Worm (Caenorhabditis elegans) whole organism, L4 larva: ENCODE results near the gene T05A12.3.

Experiments
- F10B5.3 ChIP-seq: sonication (generic microtip); optimal IDR thresholded peaks from 2 replicates; lab custom pipeline; 2016; ENCODE audit warnings: mild to moderate bottlenecking, missing genetic modification characterization, missing compliant biosample characterization
- F26F4.8 ChIP-seq: fragments of 200-800 bp; sonication (Bioruptor generic); conservative IDR thresholded peaks from 2 replicates; pipeline ENCODE4 v1.3.6; 2022; ENCODE audit warnings: missing genetic modification characterization, missing compliant biosample characterization
- F37D6.2 ChIP-seq: sonication (generic microtip); optimal IDR thresholded peaks from 2 replicates; lab custom pipeline; 2016; ENCODE audit warnings: mild to moderate bottlenecking, missing genetic modification characterization, missing compliant biosample characterization
- F44E2.7 ChIP-seq: fragments of 200-800 bp; sonication (Bioruptor generic); IDR thresholded peaks from 2 replicates; pipeline ENCODE4 v2.1.2; 2022; ENCODE audit warnings: missing genetic modification characterization, missing compliant biosample characterization
- Y5F2A.4 ChIP-seq: fragments of 200-800 bp; sonication (Bioruptor generic); optimal IDR thresholded peaks from 2 replicates; lab custom pipeline; 2018; ENCODE audit warnings: mild to moderate bottlenecking, missing genetic modification characterization, missing compliant biosample characterization
- Y75B8A.6 ChIP-seq: fragments of 200-800 bp; sonication (Bioruptor generic); IDR thresholded peaks from 2 replicates; pipeline ENCODE4 v1.3.6; 2022; ENCODE audit warnings: missing genetic modification reagents, missing genetic modification characterization, missing compliant biosample characterization
- ZK546.5 ChIP-seq, 2 experiments: sonication (generic microtip); optimal IDR thresholded peaks; 2 replicates each; lab custom pipeline; 2017; ENCODE audit warnings: missing biosample characterization in 2 of 2, missing genetic modification characterization in 2 of 2
- attf-4 ChIP-seq: sonication (generic microtip); optimal IDR thresholded peaks from 3 replicates; lab custom pipeline; 2017; ENCODE audit warnings: missing biosample characterization, missing genetic modification characterization
- ceh-20 ChIP-seq: fragments of 200-800 bp; sonication (Bioruptor generic); IDR thresholded peaks from 2 replicates; pipeline ENCODE4 v1.3.6; 2022; ENCODE audit warnings: missing genetic modification reagents, missing genetic modification characterization, missing compliant biosample characterization
- ceh-82 ChIP-seq: sonication (generic microtip); optimal IDR thresholded peaks from 2 replicates; lab custom pipeline; 2017; ENCODE audit warnings: missing biosample characterization, missing genetic modification characterization
- ces-1 ChIP-seq: fragments of 150-350 bp; sonication (generic microtip); optimal IDR thresholded peaks from 4 replicates; lab custom pipeline; 2014; ENCODE audit warnings: missing biosample characterization, missing genetic modification reagents, missing genetic modification characterization
- cey-2 ChIP-seq: sonication (generic microtip); optimal IDR thresholded peaks from 3 replicates; lab custom pipeline; 2017; ENCODE audit warnings: missing genetic modification characterization, mild to moderate bottlenecking, missing compliant biosample characterization, antibody characterized with exemption, borderline replicate concordance; ENCODE audit not compliant: insufficient read depth
- ctbp-1 ChIP-seq: fragments of 200-800 bp; sonication (Bioruptor generic); IDR thresholded peaks from 2 replicates; pipeline ENCODE4 v1.3.6; 2022; ENCODE audit warnings: missing genetic modification reagents, missing genetic modification characterization, missing compliant biosample characterization
- dmd-6 ChIP-seq: fragments of 200-800 bp; sonication (Bioruptor generic); IDR thresholded peaks from 2 replicates; pipeline ENCODE4 v1.3.6; 2022; ENCODE audit warnings: missing genetic modification reagents, missing genetic modification characterization, missing compliant biosample characterization
- duxl-1 ChIP-seq: sonication (generic microtip); optimal IDR thresholded peaks from 2 replicates; lab custom pipeline; 2016; ENCODE audit warnings: mild to moderate bottlenecking, missing genetic modification characterization, moderate library complexity, missing compliant biosample characterization; ENCODE audit not compliant: poor library complexity
- egl-27 ChIP-seq: sonication (generic microtip); optimal IDR thresholded peaks from 3 replicates; lab custom pipeline; 2017; ENCODE audit warnings: missing biosample characterization, missing genetic modification reagents, missing genetic modification characterization
- egl-43 ChIP-seq: fragments of 200-800 bp; sonication (Bioruptor generic); IDR thresholded peaks from 2 replicates; pipeline ENCODE4 v1.3.6; 2022; ENCODE audit warnings: missing genetic modification reagents, missing genetic modification characterization, missing compliant biosample characterization
- fkh-10 ChIP-seq: fragments of 150-350 bp; optimal IDR thresholded peaks from 2 replicates; lab custom pipeline; 2014; ENCODE audit warnings: missing biosample characterization, missing genetic modification reagents, missing genetic modification characterization
- fos-1 ChIP-seq: fragments of 150-350 bp; optimal IDR thresholded peaks from 2 replicates; lab custom pipeline; 2014; ENCODE audit warnings: missing biosample characterization, missing genetic modification characterization
- gei-8 ChIP-seq: fragments of 200-800 bp; sonication (Bioruptor generic); optimal IDR thresholded peaks from 2 replicates; lab custom pipeline; 2018; ENCODE audit warnings: mild to moderate bottlenecking, missing genetic modification characterization, missing compliant biosample characterization
- hif-1 ChIP-seq, 2 experiments: sonication (generic microtip); optimal IDR thresholded peaks; 2 replicates each; lab custom pipeline; 2016 to 2017; ENCODE audit warnings: missing compliant biosample characterization in 2 of 2, missing genetic modification characterization in 2 of 2, missing genetic modification reagents in 2 of 2, missing genotype in 2 of 2, mild to moderate bottlenecking in 1 of 2
- hlh-30 ChIP-seq: sonication (generic microtip); optimal IDR thresholded peaks from 2 replicates; lab custom pipeline; 2017; ENCODE audit warnings: antibody characterized with exemption, mild to moderate bottlenecking, missing genetic modification characterization, missing compliant biosample characterization; ENCODE audit not compliant: insufficient read depth
- hmg-1.1 ChIP-seq: fragments of 200-800 bp; sonication (Bioruptor generic); IDR thresholded peaks from 2 replicates; pipeline ENCODE4 v1.3.6; 2022; ENCODE audit warnings: missing genetic modification reagents, missing genetic modification characterization, missing compliant biosample characterization
- jun-1 ChIP-seq: fragments of 150-350 bp; optimal IDR thresholded peaks from 2 replicates; lab custom pipeline; 2014; ENCODE audit warnings: missing biosample characterization, missing genetic modification reagents, missing genetic modification characterization
- lin-15B ChIP-seq: fragments of 150-350 bp; sonication (generic microtip); optimal IDR thresholded peaks from 3 replicates; lab custom pipeline; 2014; ENCODE audit warnings: missing biosample characterization, missing genetic modification characterization
- lin-29 ChIP-seq: fragments of 200-800 bp; sonication (Bioruptor generic); IDR thresholded peaks from 2 replicates; pipeline ENCODE4 v1.3.6; 2022; ENCODE audit warnings: missing genetic modification reagents, missing genetic modification characterization, missing compliant biosample characterization
- lin-38 ChIP-seq: fragments of 200-800 bp; sonication (Bioruptor generic); IDR thresholded peaks from 2 replicates; pipeline ENCODE4 v1.3.6; 2022; ENCODE audit warnings: missing genetic modification reagents, missing genetic modification characterization, missing compliant biosample characterization
- lin-39 ChIP-seq: fragments of 150-350 bp; optimal IDR thresholded peaks from 2 replicates; lab custom pipeline; 2014; ENCODE audit warnings: missing biosample characterization, missing genetic modification reagents, missing genetic modification characterization
- lir-3 ChIP-seq: sonication (generic microtip); optimal IDR thresholded peaks from 2 replicates; lab custom pipeline; 2016; ENCODE audit warnings: mild to moderate bottlenecking, missing genetic modification characterization, missing compliant biosample characterization
- madf-9 ChIP-seq: fragments of 200-800 bp; sonication (Bioruptor generic); conservative IDR thresholded peaks from 2 replicates; pipeline ENCODE4 v1.3.6; 2022; ENCODE audit warnings: missing genetic modification reagents, missing genetic modification characterization, missing compliant biosample characterization
- mdt-29 ChIP-seq: fragments of 200-800 bp; sonication (Bioruptor generic); IDR thresholded peaks from 2 replicates; pipeline ENCODE4 v1.3.6; 2022; ENCODE audit warnings: missing genetic modification reagents, missing genetic modification characterization, missing compliant biosample characterization
- mxl-2 ChIP-seq: fragments of 200-800 bp; sonication (Bioruptor generic); conservative IDR thresholded peaks from 2 replicates; pipeline ENCODE4 v1.3.6; 2022; ENCODE audit warnings: missing genetic modification reagents, missing genetic modification characterization, missing compliant biosample characterization
- nhr-237 ChIP-seq: sonication (generic microtip); optimal IDR thresholded peaks from 2 replicates; lab custom pipeline; 2017; ENCODE audit warnings: missing biosample characterization, missing genetic modification characterization
- nhr-25 ChIP-seq: sonication (generic microtip); optimal IDR thresholded peaks from 2 replicates; lab custom pipeline; 2017; ENCODE audit warnings: missing genetic modification characterization, mild to moderate bottlenecking, missing compliant biosample characterization, antibody characterized with exemption, moderate library complexity, borderline replicate concordance; ENCODE audit not compliant: insufficient read depth
- nhr-28 ChIP-seq: fragments of 150-350 bp; optimal IDR thresholded peaks from 2 replicates; lab custom pipeline; 2014; ENCODE audit warnings: missing biosample characterization, missing genetic modification characterization
- nhr-41 ChIP-seq: fragments of 200-800 bp; sonication (Bioruptor generic); IDR thresholded peaks from 2 replicates; pipeline ENCODE4 v1.3.6; 2022; ENCODE audit warnings: missing genetic modification reagents, missing genetic modification characterization, missing compliant biosample characterization
- nhr-42 ChIP-seq: fragments of 200-800 bp; sonication (Bioruptor generic); IDR thresholded peaks from 2 replicates; pipeline ENCODE4 v1.3.6; 2022; ENCODE audit warnings: missing genetic modification characterization, missing compliant biosample characterization
- nhr-77 ChIP-seq: fragments of 150-350 bp; optimal IDR thresholded peaks from 2 replicates; lab custom pipeline; 2014; ENCODE audit warnings: missing biosample characterization, missing genetic modification characterization
- php-3 ChIP-seq: fragments of 200-800 bp; sonication (Bioruptor generic); IDR thresholded peaks from 2 replicates; pipeline ENCODE4 v1.3.6; 2022; ENCODE audit warnings: missing genetic modification reagents, missing genetic modification characterization, missing compliant biosample characterization
- pqm-1 ChIP-seq: sonication (generic microtip); optimal IDR thresholded peaks from 2 replicates; lab custom pipeline; 2017; ENCODE audit warnings: missing biosample characterization, missing genetic modification characterization
- saeg-2 ChIP-seq: fragments of 200-800 bp; sonication (Bioruptor generic); IDR thresholded peaks from 2 replicates; pipeline ENCODE4 v1.3.6; 2022; ENCODE audit warnings: missing genetic modification reagents, missing genetic modification characterization, missing compliant biosample characterization
- snpc-1.2 ChIP-seq: fragments of 200-800 bp; sonication (Bioruptor generic); IDR thresholded peaks from 2 replicates; pipeline ENCODE4 v1.3.6; 2022; ENCODE audit warnings: missing genetic modification reagents, missing genetic modification characterization, missing compliant biosample characterization
- snpc-4 ChIP-seq: fragments of 150-350 bp; optimal IDR thresholded peaks from 2 replicates; lab custom pipeline; 2014; ENCODE audit warnings: missing biosample characterization, missing genetic modification characterization
- tag-97 ChIP-seq: fragments of 200-800 bp; sonication (Bioruptor generic); IDR thresholded peaks from 2 replicates; pipeline ENCODE4 v1.3.6; 2022; ENCODE audit warnings: missing genetic modification characterization, missing compliant biosample characterization
- unc-130 ChIP-seq: sonication (generic microtip); optimal IDR thresholded peaks from 2 replicates; lab custom pipeline; 2016; ENCODE audit warnings: missing genetic modification reagents, missing genetic modification characterization, missing compliant biosample characterization
- unc-62 ChIP-seq, 3 experiments: fragments of 150-350 bp in 1 of 3; sonication (generic microtip); optimal IDR thresholded peaks in 2 of 3; peaks in 1 of 3; 1 replicate in 1 of 3; 2 replicates in 2 of 3; lab custom pipeline; 2014 to 2017; ENCODE audit warnings: missing biosample characterization in 3 of 3, missing genetic modification characterization in 3 of 3, missing genetic modification reagents in 3 of 3, missing genotype in 1 of 3
- zfp-2 ChIP-seq: sonication (generic microtip); optimal IDR thresholded peaks from 2 replicates; lab custom pipeline; 2016; ENCODE audit warnings: mild to moderate bottlenecking, missing genetic modification characterization, missing compliant biosample characterization
- zfp-3 ChIP-seq: fragments of 200-800 bp; sonication (Bioruptor generic); conservative IDR thresholded peaks from 2 replicates; pipeline ENCODE4 v1.3.6; 2022; ENCODE audit warnings: missing genetic modification reagents, missing genetic modification characterization, missing compliant biosample characterization
- zip-2 ChIP-seq: fragments of 150-350 bp; optimal IDR thresholded peaks from 2 replicates; lab custom pipeline; 2014; ENCODE audit warnings: missing biosample characterization, missing genetic modification characterization
- ztf-11 ChIP-seq: fragments of 150-350 bp; optimal IDR thresholded peaks from 2 replicates; lab custom pipeline; 2014; ENCODE audit warnings: missing biosample characterization, missing genetic modification characterization
- ztf-7 ChIP-seq: fragments of 150-350 bp; optimal IDR thresholded peaks from 2 replicates; lab custom pipeline; 2014; ENCODE audit warnings: missing biosample characterization, missing genetic modification characterization

Gene T05A12.3

DNA sequence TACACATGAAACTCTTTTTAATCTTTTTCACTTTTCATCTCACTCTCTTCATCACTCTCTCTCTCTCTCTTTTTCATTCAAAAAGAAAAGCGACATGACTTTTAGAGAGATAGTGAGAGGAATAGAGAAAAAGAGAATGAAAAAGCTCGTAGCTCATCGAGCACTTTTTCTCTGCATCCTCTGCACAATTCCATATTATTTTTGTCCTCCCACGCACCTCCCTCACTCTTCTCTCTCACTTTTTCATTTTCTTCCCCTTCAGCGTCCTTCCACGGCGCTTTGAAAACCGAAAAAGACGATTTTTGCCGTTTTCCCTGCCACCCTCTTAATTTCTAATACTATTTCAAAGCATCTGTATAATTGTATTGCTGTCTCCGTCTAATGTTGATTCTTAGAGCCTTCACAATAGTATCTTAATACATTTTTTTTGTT is 48.3 kb downstream of the T05A12.3 start (continued):
- no peak for TF ChIP-seq lin-15B (tag; lab: Kevin White, UChicago)
- no peak for TF ChIP-seq unc-62 (GFP tag; optimal IDR thresholded peaks at IDR 0.05 in 1 of 2; lab: Kevin White, UChicago)
- TF ChIP-seq unc-62 (tag; optimal IDR thresholded peaks at IDR 0.05; lab: Kevin White, UChicago), result no peak
- no peak for TF ChIP-seq lin-29 (GFP tag; lab: Robert Waterston, UW)
- TF ChIP-seq unc-130 (GFP tag; lab: Kevin White, UChicago), result no peak
- no peak for TF ChIP-seq fos-1 (tag; lab: Kevin White, UChicago)
- peak; percentile 3 for TF ChIP-seq zip-2 (tag; lab: Kevin White, UChicago)
- TF ChIP-seq attf-4 (tag; lab: Kevin White, UChicago), result no peak
- peak; percentile 70 for TF ChIP-seq php-3 (GFP tag; lab: Robert Waterston, UW)
- peak; percentile 70; the same call in 1 of the 2 replicates for TF ChIP-seq saeg-2 (GFP tag; lab: Robert Waterston, UW)
- no peak for TF ChIP-seq madf-9 (GFP tag; lab: Robert Waterston, UW)
- no peak for TF ChIP-seq nhr-25 (tag; lab: Kevin White, UChicago)
- no peak for TF ChIP-seq snpc-1.2 (GFP tag; lab: Robert Waterston, UW)
- peak; percentile 67 for TF ChIP-seq nhr-28 (tag; lab: Kevin White, UChicago)
- TF ChIP-seq cey-2 (tag; lab: Kevin White, UChicago), result no peak
- no peak for TF ChIP-seq mxl-2 (GFP tag; lab: Robert Waterston, UW)
- TF ChIP-seq ctbp-1 (GFP tag; lab: Robert Waterston, UW), result peak; percentile 84
- TF ChIP-seq fkh-10 (GFP tag; lab: Kevin White, UChicago), result peak; percentile 33
- TF ChIP-seq hmg-1.1, result peak; percentile 79
- TF ChIP-seq nhr-42 (GFP tag; lab: Robert Waterston, UW), result 0 out of 2 replicates have a peak, but pooled peaks have one; percentile 14
- TF ChIP-seq snpc-4 (tag; lab: Kevin White, UChicago), result no peak
- TF ChIP-seq dmd-6 (GFP tag; lab: Robert Waterston, UW), result peak; percentile 94
- TF ChIP-seq F44E2.7, result no peak
- no peak for TF ChIP-seq ZK546.5 (tag; optimal IDR thresholded peaks at IDR 0.05; lab: Kevin White, UChicago)
- peak; percentile 51 for TF ChIP-seq F37D6.2 (tag; lab: Kevin White, UChicago)
- no peak for TF ChIP-seq ceh-82
- no peak for TF ChIP-seq egl-43
- peak; percentile 79 for TF ChIP-seq ceh-20 (GFP tag; lab: Robert Waterston, UW)
- no peak for TF ChIP-seq ces-1 (GFP tag; lab: Kevin White, UChicago)
- peak; percentile 46 for TF ChIP-seq pqm-1 (tag; lab: Kevin White, UChicago)
- no peak for TF ChIP-seq egl-27 (tag; lab: Kevin White, UChicago)
- no peak for TF ChIP-seq Y5F2A.4 (GFP tag; lab: Kevin White, UChicago)
- TF ChIP-seq F10B5.3 (tag; lab: Kevin White, UChicago), result peak; percentile 38
- no peak for TF ChIP-seq lin-39 (tag; lab: Kevin White, UChicago)
- no peak for TF ChIP-seq F26F4.8 (GFP tag; lab: Robert Waterston, UW)
- no peak for TF ChIP-seq lir-3 (tag; lab: Kevin White, UChicago)
- peak; percentile 80 for TF ChIP-seq hlh-30 (tag; lab: Kevin White, UChicago)
- no peak for TF ChIP-seq nhr-41
- peak in 1 of 2 experiments; percentile 93 for TF ChIP-seq hif-1 (tag; optimal IDR thresholded peaks at IDR 0.05; lab: Kevin White, UChicago)
- no peak for TF ChIP-seq Y75B8A.6 (GFP tag; lab: Robert Waterston, UW)
- peak; percentile 45; the same call in 1 of the 2 replicates for TF ChIP-seq lin-38 (GFP tag; lab: Robert Waterston, UW)
- TF ChIP-seq mdt-29 (GFP tag; lab: Robert Waterston, UW), result no peak
- TF ChIP-seq nhr-237 (tag; lab: Kevin White, UChicago), result no peak
- TF ChIP-seq ztf-11, result no peak
- TF ChIP-seq ztf-7 (tag; lab: Kevin White, UChicago), result no peak
- TF ChIP-seq jun-1 (tag; lab: Kevin White, UChicago), result no peak
- TF ChIP-seq gei-8 (GFP tag; lab: Kevin White, UChicago), result peak; percentile 49
- TF ChIP-seq tag-97 (GFP tag; lab: Robert Waterston, UW), result no peak
- TF ChIP-seq duxl-1 (tag; lab: Kevin White, UChicago), result no peak
- no peak for TF ChIP-seq zfp-3
- no peak for TF ChIP-seq zfp-2 (tag; lab: Kevin White, UChicago)
- TF ChIP-seq nhr-77 (tag; lab: Kevin White, UChicago), result peak; percentile 52
